Worm (Caenorhabditis elegans) whole organism, late embryonic: ENCODE results near the gene nhr-128.

Experiments used
- C08G9.2 ChIP-seq: sonication (generic microtip); optimal IDR thresholded peaks from 2 replicates; lab custom pipeline; 2016; ENCODE audit warnings: mild to moderate bottlenecking, missing genetic modification characterization, moderate library complexity, missing compliant biosample characterization
- C38D4.7 ChIP-seq: fragments of 200-800 bp; sonication (Bioruptor generic); optimal IDR thresholded peaks from 2 replicates; lab custom pipeline; 2018; ENCODE audit warnings: mild to moderate bottlenecking, missing genetic modification characterization, moderate library complexity, missing compliant biosample characterization
- F13H6.1 ChIP-seq: sonication (generic microtip); optimal IDR thresholded peaks from 2 replicates; lab custom pipeline; 2016; ENCODE audit warnings: missing genetic modification characterization, missing compliant biosample characterization
- K09A11.1 ChIP-seq: sonication (generic microtip); optimal IDR thresholded peaks from 2 replicates; lab custom pipeline; 2017; ENCODE audit warnings: antibody characterized with exemption, mild to moderate bottlenecking, missing genetic modification characterization, missing compliant biosample characterization; ENCODE audit not compliant: insufficient read depth
- Y22D7AL.16 ChIP-seq: sonication (generic microtip); optimal IDR thresholded peaks from 2 replicates; lab custom pipeline; 2016; ENCODE audit warnings: missing genetic modification characterization, missing compliant biosample characterization
- ahr-1 ChIP-seq: sonication (generic microtip); optimal IDR thresholded peaks from 2 replicates; lab custom pipeline; 2016; ENCODE audit warnings: missing genetic modification characterization, missing compliant biosample characterization
- ceh-14 ChIP-seq: sonication (generic microtip); optimal IDR thresholded peaks from 2 replicates; lab custom pipeline; 2016; ENCODE audit warnings: missing genotype, missing genetic modification characterization, missing compliant biosample characterization
- ceh-18 ChIP-seq: sonication (generic microtip); optimal IDR thresholded peaks from 2 replicates; lab custom pipeline; 2016; ENCODE audit warnings: missing genetic modification characterization, missing compliant biosample characterization
- ceh-31 ChIP-seq: sonication (generic microtip); optimal IDR thresholded peaks from 2 replicates; lab custom pipeline; 2016; ENCODE audit warnings: missing genetic modification characterization, missing compliant biosample characterization
- ceh-6 ChIP-seq: fragments of 200-800 bp; sonication (Bioruptor generic); optimal IDR thresholded peaks from 2 replicates; lab custom pipeline; 2018; ENCODE audit warnings: mild to moderate bottlenecking, missing genetic modification characterization, missing compliant biosample characterization
- ceh-9 ChIP-seq: sonication (generic microtip); optimal IDR thresholded peaks from 2 replicates; lab custom pipeline; 2016; ENCODE audit warnings: mild to moderate bottlenecking, missing genetic modification characterization, inconsistent platforms, missing compliant biosample characterization
- che-1 ChIP-seq: sonication (generic microtip); optimal IDR thresholded peaks from 2 replicates; lab custom pipeline; 2016; ENCODE audit warnings: mild to moderate bottlenecking, missing genetic modification characterization, missing compliant biosample characterization
- dmd-4 ChIP-seq: sonication (generic microtip); optimal IDR thresholded peaks from 2 replicates; lab custom pipeline; 2016; ENCODE audit warnings: borderline replicate concordance, missing genetic modification characterization, missing compliant biosample characterization
- dve-1 ChIP-seq: sonication (generic microtip); optimal IDR thresholded peaks from 2 replicates; lab custom pipeline; 2017; ENCODE audit warnings: antibody characterized with exemption, mild to moderate bottlenecking, missing genetic modification characterization, missing compliant biosample characterization
- elt-4 ChIP-seq: sonication (generic microtip); optimal IDR thresholded peaks from 2 replicates; lab custom pipeline; 2016; ENCODE audit warnings: missing genetic modification characterization, missing compliant biosample characterization
- fax-1 ChIP-seq: sonication (generic microtip); optimal IDR thresholded peaks from 2 replicates; lab custom pipeline; 2016; ENCODE audit warnings: missing genotype, missing genetic modification characterization, missing compliant biosample characterization
- fkh-6 ChIP-seq: sonication (generic microtip); optimal IDR thresholded peaks from 2 replicates; lab custom pipeline; 2016; ENCODE audit warnings: missing genetic modification characterization, missing compliant biosample characterization
- gmeb-2 ChIP-seq: sonication (generic microtip); optimal IDR thresholded peaks from 2 replicates; lab custom pipeline; 2016; ENCODE audit warnings: missing genetic modification characterization, inconsistent platforms, missing compliant biosample characterization
- hlh-13 ChIP-seq: fragments of 200-800 bp; sonication (Bioruptor generic); optimal IDR thresholded peaks from 2 replicates; lab custom pipeline; 2018; ENCODE audit warnings: mild to moderate bottlenecking, missing genetic modification characterization, missing compliant biosample characterization
- hlh-6 ChIP-seq: sonication (generic microtip); optimal IDR thresholded peaks from 2 replicates; lab custom pipeline; 2016; ENCODE audit warnings: missing genotype, missing genetic modification characterization, missing compliant biosample characterization
- hlh-8 ChIP-seq: sonication (generic microtip); optimal IDR thresholded peaks from 2 replicates; lab custom pipeline; 2016; ENCODE audit warnings: missing genotype, missing genetic modification characterization, missing compliant biosample characterization
- lin-11 ChIP-seq: fragments of 200-800 bp; sonication (Bioruptor generic); optimal IDR thresholded peaks from 2 replicates; lab custom pipeline; 2018; ENCODE audit warnings: mild to moderate bottlenecking, missing genetic modification characterization, missing compliant biosample characterization
- madf-2 ChIP-seq: sonication (generic microtip); optimal IDR thresholded peaks from 2 replicates; lab custom pipeline; 2017; ENCODE audit warnings: missing genetic modification characterization, missing compliant biosample characterization
- nfya-1 ChIP-seq: sonication (generic microtip); optimal IDR thresholded peaks from 2 replicates; lab custom pipeline; 2017; ENCODE audit warnings: missing genetic modification characterization, mild to moderate bottlenecking, missing compliant biosample characterization, antibody characterized with exemption, moderate library complexity
- odd-2 ChIP-seq: sonication (generic microtip); optimal IDR thresholded peaks from 2 replicates; lab custom pipeline; 2017; ENCODE audit warnings: antibody characterized with exemption, mild to moderate bottlenecking, missing genetic modification characterization, missing compliant biosample characterization
- pat-9 ChIP-seq: fragments of 200-800 bp; sonication (Bioruptor generic); optimal IDR thresholded peaks from 2 replicates; lab custom pipeline; 2018; ENCODE audit warnings: mild to moderate bottlenecking, missing genetic modification characterization, moderate library complexity, missing compliant biosample characterization
- pax-1 ChIP-seq: fragments of 150-350 bp; optimal IDR thresholded peaks from 2 replicates; lab custom pipeline; 2014; ENCODE audit warnings: missing biosample characterization, missing genetic modification characterization
- pha-2 ChIP-seq: sonication (generic microtip); optimal IDR thresholded peaks from 2 replicates; lab custom pipeline; 2017; ENCODE audit warnings: mild to moderate bottlenecking, missing genetic modification characterization, missing compliant biosample characterization
- pqm-1 ChIP-seq: sonication (generic microtip); optimal IDR thresholded peaks from 2 replicates; lab custom pipeline; 2016; ENCODE audit warnings: missing genetic modification characterization, missing compliant biosample characterization
- pros-1 ChIP-seq: fragments of 150-350 bp; optimal IDR thresholded peaks from 2 replicates; lab custom pipeline; 2014; ENCODE audit warnings: missing biosample characterization, missing genetic modification reagents, missing genetic modification characterization
- ref-2 ChIP-seq: sonication (generic microtip); optimal IDR thresholded peaks from 2 replicates; lab custom pipeline; 2016; ENCODE audit warnings: missing genetic modification characterization, missing compliant biosample characterization
- sox-2 ChIP-seq: fragments of 200-800 bp; sonication (Bioruptor generic); IDR thresholded peaks from 2 replicates; pipeline ENCODE4 v1.3.6; 2022; ENCODE audit warnings: missing genetic modification reagents, missing genetic modification characterization, missing compliant biosample characterization
- syd-9 ChIP-seq: sonication (generic microtip); optimal IDR thresholded peaks from 2 replicates; lab custom pipeline; 2016; ENCODE audit warnings: mild to moderate bottlenecking, missing genetic modification characterization, moderate library complexity, missing compliant biosample characterization
- tbx-7 ChIP-seq: sonication (generic microtip); optimal IDR thresholded peaks from 2 replicates; lab custom pipeline; 2016; ENCODE audit warnings: missing genotype, missing genetic modification characterization, missing compliant biosample characterization
- unc-42 ChIP-seq: sonication (generic microtip); optimal IDR thresholded peaks from 2 replicates; lab custom pipeline; 2016; ENCODE audit warnings: missing genotype, missing genetic modification characterization, missing compliant biosample characterization

The nhr-128 gene

ce11 chrV:2192117-2192516, 29.7 kb upstream of the nhr-128 start, which contains the start of gene nhr-13:
nhr-13 (plus strand) TSS chrV:2192485.
- TF ChIP-seq pha-2 (no peak), pros-1 (tag; lab: Kevin White, UChicago) (no peak), elt-4 (tag; lab: Kevin White, UChicago) (no peak), C08G9.2 (no peak), unc-42 (tag; lab: Kevin White, UChicago) (no peak), K09A11.1 (tag; lab: Kevin White, UChicago) (no peak), gmeb-2 (no peak), hlh-8 (no peak), ref-2 (tag; lab: Kevin White, UChicago) (no peak), ceh-14 (tag; lab: Kevin White, UChicago) (no peak), dmd-4 (tag; lab: Kevin White, UChicago) (no peak), pqm-1 (tag; lab: Kevin White, UChicago) (no peak)

- TF ChIP-seq madf-2 (tag; lab: Kevin White, UChicago) (no peak), ceh-18 (tag; lab: Kevin White, UChicago) (no peak), hlh-6 (tag; lab: Kevin White, UChicago) (no peak), pax-1 (tag; lab: Kevin White, UChicago) (no peak), ceh-6 (GFP tag; lab: Kevin White, UChicago) (no peak), hlh-13 (no peak), ceh-31 (tag; lab: Kevin White, UChicago) (no peak), Y22D7AL.16 (no peak), ceh-9 (tag; lab: Kevin White, UChicago) (no peak), fkh-6 (tag; lab: Kevin White, UChicago) (no peak), pat-9 (no peak)
Observed at ce11 chrV:2199594-2199993, 22.3 kb upstream of the nhr-128 start.

ce11 chrV:2200402-2200801, 21.5 kb upstream of the nhr-128 start:
- TF ChIP-seq ceh-6 (GFP tag; lab: Kevin White, UChicago), result no peak
- no peak for TF ChIP-seq che-1 (tag; lab: Kevin White, UChicago)

ce11 chrV:2201240-2201639, 20.6 kb upstream of the nhr-128 start, which contains the start of gene cyp-32B1:
cyp-32B1 (minus strand) TSS chrV:2201415.
- TF ChIP-seq lin-11 (tag; lab: Kevin White, UChicago), result no peak
- no peak for TF ChIP-seq C08G9.2
- no peak for TF ChIP-seq tbx-7 (tag; lab: Kevin White, UChicago)
- no peak for TF ChIP-seq dve-1 (tag; lab: Kevin White, UChicago)
- no peak for TF ChIP-seq madf-2 (tag; lab: Kevin White, UChicago)
- TF ChIP-seq unc-42 (tag; lab: Kevin White, UChicago), result no peak
- no peak for TF ChIP-seq ceh-6 (GFP tag; lab: Kevin White, UChicago)
- TF ChIP-seq syd-9, result no peak
- TF ChIP-seq fkh-6 (tag; lab: Kevin White, UChicago), result no peak
- no peak for TF ChIP-seq sox-2 (GFP tag; lab: Robert Waterston, UW)
- no peak for TF ChIP-seq ahr-1 (tag; lab: Kevin White, UChicago)
- TF ChIP-seq fax-1 (tag; lab: Kevin White, UChicago), result no peak
- TF ChIP-seq, all 69 proteins: peak for 0

ce11 chrV:2204080-2204479, 17.8 kb upstream of the nhr-128 start, which contains the start of gene cyp-33C12:
cyp-33C12 (minus strand) TSS chrV:2204400.
- no peak for TF ChIP-seq odd-2 (tag; lab: Kevin White, UChicago)
- TF ChIP-seq pqm-1 (tag; lab: Kevin White, UChicago), result no peak
- TF ChIP-seq C38D4.7 (GFP tag; lab: Kevin White, UChicago), result no peak
- no peak for TF ChIP-seq Y22D7AL.16
- no peak for TF ChIP-seq nfya-1 (tag; lab: Kevin White, UChicago)
- no peak for TF ChIP-seq hlh-6 (tag; lab: Kevin White, UChicago)
- TF ChIP-seq dmd-4 (tag; lab: Kevin White, UChicago), result no peak
- TF ChIP-seq F13H6.1 (tag; lab: Kevin White, UChicago), result no peak
- no peak for TF ChIP-seq dve-1 (tag; lab: Kevin White, UChicago)
- TF ChIP-seq, all 69 proteins: peak for 0
